Fruit fly (Drosophila melanogaster): ENCODE data around the gene CG9312.

Gene CG9312

dm6 chr3R:13800430-13800848 is 34.9 kb downstream of the CG9312 start (continued):
- TF ChIP-seq Sox102F (GFP tag; optimal IDR thresholded peaks at IDR 0.05) (peak; percentile 86), Chrac-16 (GFP tag; optimal IDR thresholded peaks at IDR 0.05) (peak; percentile 79), CG12391 (tag; optimal IDR thresholded peaks at IDR 0.05) (peak; percentile 93), lmd (GFP tag; IDR thresholded peaks at IDR 0.05) (peak; percentile 93), ro (GFP tag; IDR thresholded peaks at IDR 0.05) (peak; percentile 84), Sox100B (GFP tag; optimal IDR thresholded peaks at IDR 0.05) (peak; percentile 92), CG32767 (GFP tag; IDR thresholded peaks at IDR 0.05) (peak; percentile 93), CG2678 (tag; optimal IDR thresholded peaks at IDR 0.05) (peak; percentile 92), CG10267 (tag; optimal IDR thresholded peaks at IDR 0.05) (peak; percentile 86), CG17359 (tag; optimal IDR thresholded peaks at IDR 0.05) (peak; percentile 91), fd64A (GFP tag; optimal IDR thresholded peaks at IDR 0.05) (peak; percentile 56), Usf (GFP tag; optimal IDR thresholded peaks at IDR 0.05) (peak; percentile 36), pho (GFP tag; optimal IDR thresholded peaks at IDR 0.05) (peak; percentile 54), Max (GFP tag; optimal IDR thresholded peaks at IDR 0.05) (peak; percentile 83), fd3F (GFP tag; optimal IDR thresholded peaks at IDR 0.05) (peak; percentile 85), row (GFP tag; IDR thresholded peaks at IDR 0.05) (peak; percentile 96), CG7745 (tag; optimal IDR thresholded peaks at IDR 0.05) (no peak), NK7.1 (GFP tag; optimal IDR thresholded peaks at IDR 0.05) (peak; percentile 6), CG31224 (GFP tag; IDR thresholded peaks at IDR 0.05) (no peak), CG11695 (GFP tag; IDR thresholded peaks at IDR 0.05) (peak; percentile 92), CG3065 (GFP tag; optimal IDR thresholded peaks at IDR 0.05) (peak; percentile 45), NC2β (GFP tag; optimal IDR thresholded peaks at IDR 0.05) (peak; percentile 32), MESR4 (GFP tag; optimal IDR thresholded peaks at IDR 0.05) (no peak), Lim3 (GFP tag; IDR thresholded peaks at IDR 0.05) (peak; percentile 78), CG9817 (tag; optimal IDR thresholded peaks at IDR 0.05) (peak; percentile 79), lola (GFP tag; optimal IDR thresholded peaks at IDR 0.05) (peak in 1 of 3 experiments; percentile 83), Oaz (GFP tag; IDR thresholded peaks at IDR 0.05) (peak; percentile 89), CG3838 (GFP tag; optimal IDR thresholded peaks at IDR 0.05) (peak; percentile 27), CG11696 (GFP tag; IDR thresholded peaks at IDR 0.05) (peak; percentile 83), scrt (GFP tag; optimal IDR thresholded peaks at IDR 0.05) (peak; percentile 85), Hr51 (GFP tag; optimal IDR thresholded peaks at IDR 0.05) (peak; percentile 28 to 91), br (optimal IDR thresholded peaks at IDR 0.05) (no peak), CG12071 (GFP tag; optimal IDR thresholded peaks at IDR 0.05) (peak; percentile 69), Ssrp (tag; optimal IDR thresholded peaks at IDR 0.05) (peak; percentile 85), CG6683 (GFP tag; optimal IDR thresholded peaks at IDR 0.05) (peak; percentile 94), nerfin-1 (tag; optimal IDR thresholded peaks at IDR 0.05) (peak; percentile 99), Oli (tag; optimal IDR thresholded peaks at IDR 0.05) (peak; percentile 90), H15 (GFP tag; IDR thresholded peaks at IDR 0.05) (peak; percentile 92), PHDP (tag; optimal IDR thresholded peaks at IDR 0.05) (peak; percentile 93), toy (GFP tag; IDR thresholded peaks at IDR 0.05) (peak; percentile 84), p53 (GFP tag; optimal IDR thresholded peaks at IDR 0.05) (no peak), ham (GFP tag; IDR thresholded peaks at IDR 0.05) (peak; percentile 70; the same call in 1 of the 2 replicates), B-H1 (GFP tag; IDR thresholded peaks at IDR 0.05) (peak; percentile 91), Abd-B (GFP tag; optimal IDR thresholded peaks at IDR 0.05) (peak; percentile 73)

All from whole organism, embryonic.